Worm (Caenorhabditis elegans): ENCODE data around the gene W02B12.16.
A peak's percentile ranks its signal among the peaks of the same experiment; 100 is the strongest.

Gene W02B12.16

DNA sequence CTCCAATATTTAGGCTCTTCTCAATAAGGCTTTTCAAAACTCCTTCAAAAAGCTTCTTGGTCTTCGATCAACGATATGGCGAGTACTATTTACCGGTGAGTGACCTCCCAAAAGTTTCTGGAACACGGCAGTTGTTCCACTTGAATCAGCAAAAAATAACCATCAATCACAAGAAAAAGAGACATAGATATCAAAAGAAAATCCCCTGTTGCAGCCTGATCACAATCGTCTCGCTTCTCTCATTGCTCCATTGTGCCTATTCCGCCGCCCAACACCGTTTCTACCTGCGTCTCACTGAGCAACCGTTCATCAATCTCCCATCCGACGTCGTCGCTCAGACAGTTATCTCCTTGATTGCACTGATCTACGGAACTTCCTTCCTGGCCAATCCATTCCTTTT is 20.5 kb upstream of the W02B12.16 start, which contains the start of gene emc-5:
emc-5 (plus strand) TSS at position 14 of the 400 bp plus-strand sequence.
- TF ChIP-seq nhr-71 (tag; optimal IDR thresholded peaks at IDR 0.05): peak; percentile 47
- peak; percentile 75 for TF ChIP-seq rnt-1 (tag; optimal IDR thresholded peaks at IDR 0.05)
- TF ChIP-seq nhr-19 (GFP tag; conservative IDR thresholded peaks at IDR 0.05): peak; percentile 31
- peak in 1 of 2 experiments; percentile 42 for TF ChIP-seq lsy-2 (tag; optimal IDR thresholded peaks at IDR 0.05)
- TF ChIP-seq elt-2 (tag; optimal IDR thresholded peaks at IDR 0.05): no peak
- TF ChIP-seq lin-14 (GFP tag; optimal IDR thresholded peaks at IDR 0.05): peak; percentile 45
- peak; percentile 14 for TF ChIP-seq lir-3 (tag; optimal IDR thresholded peaks at IDR 0.05; ENCODE audit: poor library complexity)
- TF ChIP-seq pag-3 (tag; optimal IDR thresholded peaks at IDR 0.05; ENCODE audit: borderline replicate concordance, insufficient read depth): no peak
- no peak for TF ChIP-seq snpc-4 (tag; optimal IDR thresholded peaks at IDR 0.05)
- no peak for TF ChIP-seq ceh-82 (tag; optimal IDR thresholded peaks at IDR 0.05)
- no peak for TF ChIP-seq fos-1 (tag; optimal IDR thresholded peaks at IDR 0.05)
- peak; percentile 3 to 15 for TF ChIP-seq efl-1 (optimal IDR thresholded peaks at IDR 0.05)
- no peak for TF ChIP-seq efl-1 (GFP tag; optimal IDR thresholded peaks at IDR 0.05 in 1 of 2)
- no peak for TF ChIP-seq sox-4 (tag; optimal IDR thresholded peaks at IDR 0.05)
- peak; percentile 73 for TF ChIP-seq lin-39 (tag; optimal IDR thresholded peaks at IDR 0.05)

DNA sequence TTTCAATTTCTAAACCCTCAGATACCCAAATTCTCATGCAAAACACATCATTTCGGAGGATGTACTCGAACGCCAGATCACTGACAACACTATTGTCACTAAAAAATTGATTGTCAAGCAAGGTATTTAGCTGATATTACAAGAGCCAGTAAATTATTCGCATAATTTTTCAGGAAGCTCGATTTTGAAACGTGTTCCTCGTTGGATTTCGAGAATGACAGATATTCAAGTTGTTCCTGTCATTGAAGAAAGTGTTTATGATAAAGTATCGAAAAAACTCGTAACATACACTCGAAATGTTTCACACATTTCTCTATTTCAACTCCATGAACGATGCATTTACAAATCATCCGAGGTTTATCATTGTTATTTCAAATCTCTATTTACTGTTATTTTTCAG is 19.5 kb upstream of the W02B12.16 start:
- TF ChIP-seq efl-1 (optimal IDR thresholded peaks at IDR 0.05) (no peak), efl-1 (GFP tag; optimal IDR thresholded peaks at IDR 0.05 in 1 of 2) (peak in 1 of 2 experiments; percentile 93), unc-62 (GFP tag; optimal IDR thresholded peaks at IDR 0.05) (no peak), ama-1 (optimal IDR thresholded peaks at IDR 0.05) (no peak), jun-1 (tag; optimal IDR thresholded peaks at IDR 0.05) (no peak), swsn-7 (tag; optimal IDR thresholded peaks at IDR 0.05) (no peak), ztf-4 (tag; optimal IDR thresholded peaks at IDR 0.05) (no peak), nhr-20 (tag; optimal IDR thresholded peaks at IDR 0.05) (no peak), C16A3.4 (tag; optimal IDR thresholded peaks at IDR 0.05) (no peak)

DNA sequence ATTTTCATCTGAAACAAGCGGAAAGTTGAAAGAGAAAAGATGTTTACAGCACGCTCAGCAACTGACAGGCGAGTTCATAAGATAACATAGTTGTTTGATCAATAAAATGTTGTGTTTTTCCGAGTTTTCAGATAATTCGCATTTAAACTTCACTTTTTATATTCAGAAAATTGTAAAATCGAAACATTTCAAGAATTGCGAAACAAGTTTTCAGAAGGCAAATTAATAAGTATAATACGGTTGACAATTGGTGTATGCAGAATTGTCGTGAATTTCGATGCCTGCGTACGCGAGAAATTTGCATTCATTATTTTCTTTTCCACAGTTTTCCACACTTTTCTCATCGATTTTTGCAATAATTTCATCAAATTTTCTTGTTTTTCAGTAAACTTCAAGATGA is 19.0 kb upstream of the W02B12.16 start, which contains the start of the genes ooc-3 and B0334.4:
ooc-3 (minus strand) TSS at position 15 of the 400 bp plus-strand sequence.
B0334.4 (plus strand) TSS at position 386 of the 400 bp plus-strand sequence.
- TF ChIP-seq lin-15B (tag; optimal IDR thresholded peaks at IDR 0.05): no peak
- TF ChIP-seq mep-1 (tag; optimal IDR thresholded peaks at IDR 0.05): peak; percentile 29
- peak; percentile 44 to 60 for TF ChIP-seq lin-35 (GFP tag; optimal IDR thresholded peaks at IDR 0.05)
- TF ChIP-seq dsc-1 (tag; optimal IDR thresholded peaks at IDR 0.05): no peak
- no peak for TF ChIP-seq efl-3 (GFP tag; optimal IDR thresholded peaks at IDR 0.05)
- no peak for TF ChIP-seq ceh-63 (GFP tag; optimal IDR thresholded peaks at IDR 0.05)
- TF ChIP-seq nhr-20 (tag; optimal IDR thresholded peaks at IDR 0.05): no peak
- TF ChIP-seq nhr-85 (tag): no peak
- TF ChIP-seq aly-2 (tag; optimal IDR thresholded peaks at IDR 0.05): peak; percentile 16
- TF ChIP-seq nhr-47 (tag; optimal IDR thresholded peaks at IDR 0.05): peak; percentile 32
- peak; percentile 47 for TF ChIP-seq skn-1 (tag; optimal IDR thresholded peaks at IDR 0.05)
- no peak for TF ChIP-seq alr-1 (tag; optimal IDR thresholded peaks at IDR 0.05; ENCODE audit: borderline replicate concordance)
- peak; percentile 6 for TF ChIP-seq blmp-1 (tag; optimal IDR thresholded peaks at IDR 0.05)
- TF ChIP-seq lsy-2 (tag; optimal IDR thresholded peaks at IDR 0.05): peak; percentile 80 to 97
- TF ChIP-seq snu-23 (GFP tag; optimal IDR thresholded peaks at IDR 0.05): peak; percentile 45
- TF ChIP-seq nhr-71 (tag; optimal IDR thresholded peaks at IDR 0.05): peak; percentile 27
- TF ChIP-seq F16B12.6 (tag; optimal IDR thresholded peaks at IDR 0.05): peak; percentile 81
- TF ChIP-seq snpc-4 (tag; optimal IDR thresholded peaks at IDR 0.05): no peak
- no peak for TF ChIP-seq unc-62 (GFP tag; optimal IDR thresholded peaks at IDR 0.05)
- TF ChIP-seq lin-14 (GFP tag; optimal IDR thresholded peaks at IDR 0.05): peak; percentile 22
- peak; percentile 38 to 58 for TF ChIP-seq efl-1 (optimal IDR thresholded peaks at IDR 0.05)
- TF ChIP-seq efl-1 (GFP tag; optimal IDR thresholded peaks at IDR 0.05 in 1 of 2): peak; percentile 56 to 85
- peak; percentile 14 to 67 (median 34) for TF ChIP-seq dpl-1 (GFP tag; optimal IDR thresholded peaks at IDR 0.05)
- peak in 2 of 3 experiments; percentile 18 to 48 for TF ChIP-seq ceh-82 (tag; optimal IDR thresholded peaks at IDR 0.05)
- TF ChIP-seq zip-4 (GFP tag; optimal IDR thresholded peaks at IDR 0.05): peak; percentile 32
- peak; percentile 16 for TF ChIP-seq C16A3.4 (tag; optimal IDR thresholded peaks at IDR 0.05)
- TF ChIP-seq sup-37 (GFP tag; optimal IDR thresholded peaks at IDR 0.05): no peak
- no peak for TF ChIP-seq rnt-1 (tag; optimal IDR thresholded peaks at IDR 0.05)
- TF ChIP-seq unc-130 (tag; optimal IDR thresholded peaks at IDR 0.05): no peak
